Worm (Caenorhabditis elegans): ENCODE data around the gene srd-3.

srd-3 gene

ce11 chrII:84134-84533 lies 44.7 kb downstream of the srd-3 start, which contains the start of gene C50D2.6:
C50D2.6 (plus strand) TSS chrII:84434.
- TF ChIP-seq fax-1 (tag; optimal IDR thresholded peaks at IDR 0.05) (no peak), ahr-1 (tag; optimal IDR thresholded peaks at IDR 0.05) (no peak), pag-3 (tag; optimal IDR thresholded peaks at IDR 0.05; ENCODE audit: borderline replicate concordance) (no peak), rnt-1 (tag; optimal IDR thresholded peaks at IDR 0.05) (no peak), nhr-11 (tag; optimal IDR thresholded peaks at IDR 0.05) (no peak), tbx-2 (tag; optimal IDR thresholded peaks at IDR 0.05) (no peak), tbx-7 (tag; optimal IDR thresholded peaks at IDR 0.05) (no peak), C08G9.2 (tag; optimal IDR thresholded peaks at IDR 0.05) (no peak), ceh-30 (tag; optimal IDR thresholded peaks at IDR 0.05) (no peak), C38D4.7 (GFP tag; optimal IDR thresholded peaks at IDR 0.05) (no peak), sox-2 (GFP tag; IDR thresholded peaks at IDR 0.05) (no peak), dmd-4 (tag; optimal IDR thresholded peaks at IDR 0.05; ENCODE audit: borderline replicate concordance) (no peak), unc-3 (GFP tag; conservative IDR thresholded peaks at IDR 0.05) (no peak), unc-3 (tag; optimal IDR thresholded peaks at IDR 0.05) (no peak), unc-86 (tag; optimal IDR thresholded peaks at IDR 0.05) (no peak), zip-5 (tag; optimal IDR thresholded peaks at IDR 0.05) (no peak), ceh-6 (GFP tag; optimal IDR thresholded peaks at IDR 0.05) (no peak), lin-11 (tag; optimal IDR thresholded peaks at IDR 0.05) (no peak)

- TF ChIP-seq ceh-24 (tag; optimal IDR thresholded peaks at IDR 0.05) (no peak), T23F11.4 (GFP tag; optimal IDR thresholded peaks at IDR 0.05) (no peak), fax-1 (tag; optimal IDR thresholded peaks at IDR 0.05) (no peak), che-1 (tag; optimal IDR thresholded peaks at IDR 0.05) (no peak), K09A11.1 (tag; optimal IDR thresholded peaks at IDR 0.05; ENCODE audit: insufficient read depth) (no peak), hlh-13 (GFP tag; optimal IDR thresholded peaks at IDR 0.05) (no peak), ama-1 (optimal IDR thresholded peaks at IDR 0.05) (no peak), ref-2 (tag; optimal IDR thresholded peaks at IDR 0.05) (no peak), ceh-6 (GFP tag; optimal IDR thresholded peaks at IDR 0.05) (no peak), C08G9.2 (tag; optimal IDR thresholded peaks at IDR 0.05) (no peak), lin-11 (tag; optimal IDR thresholded peaks at IDR 0.05) (no peak), pag-3 (tag; optimal IDR thresholded peaks at IDR 0.05; ENCODE audit: borderline replicate concordance) (no peak), ceh-30 (tag; optimal IDR thresholded peaks at IDR 0.05) (no peak), pha-4 (tag; optimal IDR thresholded peaks at IDR 0.05) (no peak)
Measured at ce11 chrII:79166-79565, 49.7 kb downstream of the srd-3 start, which contains the start of gene C23H3.9. C23H3.9 (minus strand) TSS chrII:79266.

All from whole organism, late embryonic.